Fruit fly (Drosophila melanogaster) whole organism, wandering third instar larva: ENCODE measurements around the gene CG45105.

ENCODE experiments used
- CrebA ChIP-seq: fragments of 200-800 bp; sonication (Bioruptor generic); optimal IDR thresholded peaks from 2 replicates; lab custom pipeline; 2016; ENCODE audit warnings: missing biosample characterization, mild to moderate bottlenecking, missing genetic modification characterization, borderline replicate concordance
- Hr78 ChIP-seq: fragments of >200 bp; optimal IDR thresholded peaks from 2 replicates; lab custom pipeline; 2017; ENCODE audit warnings: missing biosample characterization, missing genetic modification characterization
- OdsH ChIP-seq: fragments of 200-800 bp; sonication (Bioruptor generic); optimal IDR thresholded peaks from 2 replicates; lab custom pipeline; 2016; ENCODE audit warnings: missing biosample characterization, mild to moderate bottlenecking, missing genetic modification characterization
- Sp1 ChIP-seq: fragments of 200-800 bp; sonication (Bioruptor generic); optimal IDR thresholded peaks from 3 replicates; lab custom pipeline; 2019; ENCODE audit warnings: missing biosample characterization, mild to moderate bottlenecking, missing genetic modification characterization, moderate library complexity
- psq ChIP-seq: fragments of 200-800 bp; sonication (Bioruptor generic); optimal IDR thresholded peaks from 3 replicates; lab custom pipeline; 2017; ENCODE audit warnings: missing biosample characterization, mild to moderate bottlenecking, missing genetic modification characterization, moderate library complexity
- sage ChIP-seq: fragments of 200-800 bp; sonication (Bioruptor generic); optimal IDR thresholded peaks from 2 replicates; lab custom pipeline; 2016; ENCODE audit warnings: missing biosample characterization, mild to moderate bottlenecking, missing genetic modification characterization
- sv ChIP-seq: fragments of 200-800 bp; sonication (Bioruptor generic); optimal IDR thresholded peaks from 3 replicates; lab custom pipeline; 2016; ENCODE audit warnings: missing biosample characterization, missing genetic modification characterization
- usp ChIP-seq: fragments of >200 bp; optimal IDR thresholded peaks from 2 replicates; lab custom pipeline; 2017; ENCODE audit warnings: missing biosample characterization, missing genetic modification characterization

DNA sequence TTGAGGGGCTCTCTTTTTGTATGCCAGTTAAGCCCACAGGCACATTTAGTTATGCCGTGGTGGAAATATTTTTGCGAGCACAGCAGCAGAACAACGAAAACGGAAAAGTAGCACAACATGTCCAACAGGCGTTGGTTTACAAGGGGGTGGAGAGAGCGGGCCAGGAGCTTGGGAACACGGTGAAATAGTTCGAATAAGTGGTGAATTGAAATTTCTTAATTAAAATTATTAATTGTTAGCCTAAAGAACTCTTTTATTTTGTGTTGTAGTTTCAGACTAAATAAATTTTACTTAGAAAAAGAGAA lies 2.4 kb upstream of the CG45105 start:
- TF ChIP-seq psq (GFP tag; lab: Kevin White, UChicago) (no peak), Sp1 (GFP tag; lab: Kevin White, UChicago) (no peak), CrebA (GFP tag; lab: Kevin White, UChicago) (no peak), usp (GFP tag; lab: Kevin White, UChicago) (no peak), sv (GFP tag; lab: Kevin White, UChicago) (no peak), Hr78 (GFP tag; lab: Kevin White, UChicago) (no peak), sage (GFP tag; lab: Kevin White, UChicago) (no peak), OdsH (GFP tag; lab: Kevin White, UChicago) (no peak)
